Fruit fly (Drosophila melanogaster): Measurements from ENCODE around the gene NimB1.

NimB1 gene

DNA sequence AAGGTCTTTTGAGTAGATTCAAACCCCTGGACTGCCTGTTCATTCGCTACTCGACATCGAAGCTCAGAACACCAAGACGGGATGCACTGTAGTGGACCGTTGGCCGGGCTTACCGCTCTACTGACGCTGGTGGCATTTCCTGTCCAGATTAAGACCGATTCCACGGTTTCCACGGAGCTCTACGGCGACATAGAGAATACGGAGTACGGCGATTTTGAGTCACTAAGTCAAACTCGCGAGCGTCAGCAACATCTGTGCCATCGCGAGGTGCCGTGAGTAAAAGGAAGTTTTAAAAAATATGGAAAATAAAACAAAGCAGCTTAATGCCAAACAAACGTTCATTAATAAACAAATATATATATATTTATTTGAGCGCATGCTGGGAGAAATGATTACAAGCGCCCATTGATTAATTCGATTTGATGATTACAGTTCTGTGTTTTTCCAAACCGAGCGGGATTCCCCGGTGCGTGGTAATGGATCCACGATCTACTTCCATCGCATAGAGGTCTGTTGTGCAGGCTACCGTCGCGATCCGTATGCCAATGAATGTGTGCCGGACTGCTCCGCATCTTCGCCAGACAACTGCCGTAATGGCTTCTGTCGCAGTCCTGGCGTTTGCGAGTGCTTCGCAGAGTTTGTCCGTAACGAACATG lies at the start of gene NimB1:
Gene NimB1 (plus strand): TSS at position 41 of the 656 bp plus-strand sequence.
- TF ChIP-seq CG17801 (GFP tag; optimal IDR thresholded peaks at IDR 0.05; ENCODE audit: partially characterized antibody): no peak

DNA sequence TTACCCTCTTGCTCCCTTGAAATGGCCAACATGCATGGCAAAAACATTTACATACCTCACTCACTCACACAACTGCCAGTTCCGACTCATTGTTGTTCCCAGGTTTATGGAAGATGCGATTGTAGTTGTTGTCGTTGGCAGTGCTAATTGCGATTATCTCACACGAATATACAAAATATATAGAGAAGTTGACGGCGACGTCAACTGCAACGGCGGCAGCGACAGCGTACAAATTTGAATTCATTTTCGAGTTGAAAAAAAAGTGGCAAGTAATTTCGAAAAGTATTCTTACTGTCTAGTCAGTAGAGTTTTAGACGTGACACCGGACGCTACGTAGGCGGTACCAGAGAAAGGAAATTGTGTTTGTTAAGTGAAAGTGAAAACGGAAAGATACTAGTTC lies 48.9 kb upstream of the NimB1 start, which contains the start of gene Ance-3:
Gene Ance-3 (plus strand): TSS at position 301 of the 400 bp plus-strand sequence.
- no peak for TF ChIP-seq CG17801 (GFP tag; optimal IDR thresholded peaks at IDR 0.05; ENCODE audit: partially characterized antibody)

dm6 chr2L:13923453-13923852 lies 39.9 kb upstream of the NimB1 start, which contains the start of gene Vajk1:
Gene Vajk1, minus strand, starts transcription at chr2L:13923553.
- no peak for TF ChIP-seq CG17801 (GFP tag; optimal IDR thresholded peaks at IDR 0.05; ENCODE audit: partially characterized antibody)

DNA sequence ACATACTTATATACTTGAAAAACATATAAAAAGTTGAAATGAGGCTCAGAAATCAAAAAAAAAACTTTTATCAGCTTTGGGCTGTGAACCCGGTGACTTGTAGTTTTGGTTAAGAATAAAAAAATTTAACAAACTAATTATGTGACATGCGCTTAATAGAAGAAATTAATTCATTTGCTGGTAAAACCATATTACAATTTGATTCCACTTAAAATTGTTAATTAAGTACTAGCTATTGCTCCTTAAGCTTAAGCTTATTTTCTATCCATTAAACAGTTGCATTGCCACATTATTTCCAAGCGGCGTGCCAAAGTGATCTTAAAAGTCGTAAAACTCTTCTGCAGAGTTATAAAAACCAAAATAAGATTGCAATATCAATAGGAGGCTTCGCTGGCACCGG lies 39.3 kb upstream of the NimB1 start:
- TF ChIP-seq CG17801 (GFP tag; optimal IDR thresholded peaks at IDR 0.05; ENCODE audit: partially characterized antibody): no peak

DNA sequence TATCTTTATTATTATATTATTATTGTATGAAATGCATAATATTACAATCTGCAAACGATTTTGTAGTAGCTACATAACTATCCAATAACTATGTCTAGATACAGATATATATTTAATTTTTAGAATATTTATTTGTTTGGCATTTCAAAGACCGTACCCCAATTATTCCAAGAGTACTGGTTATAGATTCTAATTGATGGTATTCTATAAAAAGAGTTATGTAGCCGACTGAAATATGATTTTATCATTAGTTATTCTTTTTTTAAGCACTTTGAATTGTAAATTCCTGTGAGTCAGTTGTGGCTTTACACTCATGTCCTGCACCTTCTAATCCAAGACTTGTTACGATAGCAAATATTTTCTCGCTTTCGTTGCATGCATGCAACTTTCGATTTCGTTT lies 37.6 kb upstream of the NimB1 start:
- TF ChIP-seq CG17801 (GFP tag; optimal IDR thresholded peaks at IDR 0.05; ENCODE audit: partially characterized antibody): no peak

DNA sequence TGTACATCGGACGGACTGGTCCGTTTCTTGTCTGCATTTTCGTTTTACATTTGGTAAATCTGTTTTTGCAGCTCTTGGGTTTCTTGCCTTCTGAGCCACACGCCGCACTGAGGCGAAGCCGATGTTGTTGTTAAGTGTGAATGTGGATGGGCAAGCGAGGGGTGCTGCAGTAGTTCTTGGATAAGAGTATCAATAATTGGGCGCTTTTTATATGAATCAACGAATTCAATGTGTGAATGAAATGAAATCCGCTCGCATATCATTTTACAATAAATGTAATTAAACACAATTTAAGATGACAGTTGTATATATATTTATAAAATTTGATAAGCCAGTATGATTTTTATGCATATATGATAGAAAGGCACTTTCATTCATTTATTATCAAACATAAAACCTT lies 34.8 kb upstream of the NimB1 start:
- no peak for TF ChIP-seq CG17801 (GFP tag; optimal IDR thresholded peaks at IDR 0.05; ENCODE audit: partially characterized antibody)

- TF ChIP-seq CG17801 (GFP tag; optimal IDR thresholded peaks at IDR 0.05; ENCODE audit: partially characterized antibody): no peak
Measured at dm6 chr2L:13931318-13931717, 32.0 kb upstream of the NimB1 start, which contains the start of gene CG42711. Gene CG42711, minus strand, starts transcription at chr2L:13931362.

dm6 chr2L:13934542-13935065 lies 28.7 kb upstream of the NimB1 start, which contains the start of gene Vajk2:
Gene Vajk2, minus strand, starts transcription at chr2L:13934692.
- no peak for TF ChIP-seq CG17801 (GFP tag; optimal IDR thresholded peaks at IDR 0.05; ENCODE audit: partially characterized antibody)

DNA sequence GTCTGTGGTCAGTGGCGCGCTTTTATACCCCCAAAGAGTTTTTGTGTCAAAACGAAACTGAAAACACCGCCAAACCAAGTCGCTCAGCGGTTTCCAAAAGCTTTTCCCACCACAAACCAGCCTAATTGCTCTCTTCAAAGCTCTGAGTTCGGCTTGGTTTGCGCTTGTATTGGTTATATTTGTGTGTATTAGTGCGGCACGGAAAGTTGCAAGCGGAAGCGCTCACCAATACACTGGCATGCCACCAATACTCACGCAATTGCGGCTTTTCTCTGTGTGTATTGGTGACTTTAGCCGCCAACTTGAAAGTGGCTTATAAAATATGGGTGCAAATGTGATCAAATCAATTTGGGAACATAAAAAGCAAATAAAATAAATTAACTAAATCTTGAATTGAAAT lies 15.8 kb upstream of the NimB1 start, which contains the start of gene Vajk3:
Gene Vajk3 (minus strand): TSS at position 1 of the 400 bp plus-strand sequence.
- no peak for TF ChIP-seq CG17801 (GFP tag; optimal IDR thresholded peaks at IDR 0.05; ENCODE audit: partially characterized antibody)

DNA sequence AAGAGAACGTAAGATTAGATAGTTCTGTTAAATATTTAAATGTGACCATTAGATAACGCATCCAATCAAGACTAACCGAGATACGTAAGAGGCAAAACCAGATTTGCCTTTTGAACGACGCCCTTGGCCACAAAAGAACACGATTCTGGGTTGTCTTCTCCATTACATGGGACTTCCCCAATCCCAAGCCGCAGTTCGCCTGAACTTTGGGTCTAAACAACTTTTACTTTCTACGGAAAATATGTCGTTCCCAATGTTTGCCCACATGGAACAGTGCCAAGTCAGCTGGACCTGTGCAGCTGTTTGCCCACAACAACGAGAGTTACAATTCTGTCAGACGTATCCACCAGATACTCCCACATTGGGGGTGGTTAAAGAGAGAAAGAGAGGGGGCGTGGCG lies 13.5 kb upstream of the NimB1 start:
- no peak for TF ChIP-seq CG17801 (GFP tag; optimal IDR thresholded peaks at IDR 0.05; ENCODE audit: partially characterized antibody)

DNA sequence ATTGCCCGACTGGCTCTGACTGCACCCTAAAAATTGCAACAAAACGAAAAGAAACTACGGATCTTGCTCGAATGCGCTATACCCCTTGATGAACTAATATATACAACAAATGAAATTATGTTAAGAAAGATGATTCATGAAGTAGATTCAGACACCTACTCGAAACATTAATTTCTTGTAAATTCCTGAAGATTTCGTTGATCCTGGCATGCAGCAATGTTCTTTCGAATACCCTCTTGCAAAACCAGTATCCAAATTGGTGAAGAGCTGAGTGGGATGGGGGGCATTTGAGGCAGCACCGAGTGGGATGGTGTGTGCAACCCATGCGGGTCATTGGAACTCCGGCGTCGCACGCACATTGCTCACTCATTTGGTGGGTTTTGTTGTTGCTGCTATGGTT lies 7.5 kb upstream of the NimB1 start:
- no peak for TF ChIP-seq CG17801 (GFP tag; optimal IDR thresholded peaks at IDR 0.05; ENCODE audit: partially characterized antibody)

dm6 chr2L:13957239-13957638 lies 6.1 kb upstream of the NimB1 start, which contains the start of gene NimA:
Gene NimA, plus strand, starts transcription at chr2L:13957539.
- no peak for TF ChIP-seq CG17801 (GFP tag; optimal IDR thresholded peaks at IDR 0.05; ENCODE audit: partially characterized antibody)

dm6 chr2L:13960399-13960798 lies 2.9 kb upstream of the NimB1 start:
- TF ChIP-seq CG17801 (GFP tag; optimal IDR thresholded peaks at IDR 0.05; ENCODE audit: partially characterized antibody): no peak

- no peak for TF ChIP-seq CG17801 (GFP tag; optimal IDR thresholded peaks at IDR 0.05; ENCODE audit: partially characterized antibody)
Measured at dm6 chr2L:13966732-13967316, 3.5 kb downstream of the NimB1 start, which contains the start of gene NimB2. Gene NimB2, minus strand, starts transcription at chr2L:13967018.

dm6 chr2L:13967846-13968350 lies 4.6 kb downstream of the NimB1 start, which contains the start of gene NimB3:
Gene NimB3, minus strand, starts transcription at chr2L:13967985.
- no peak for TF ChIP-seq CG17801 (GFP tag; optimal IDR thresholded peaks at IDR 0.05; ENCODE audit: partially characterized antibody)

dm6 chr2L:13969876-13970275 lies 6.6 kb downstream of the NimB1 start, which contains the start of the genes NimB4 and NimB5:
Gene NimB4, minus strand, starts transcription at chr2L:13969976.
Gene NimB5, plus strand, starts transcription at chr2L:13970177.
- TF ChIP-seq CG17801 (GFP tag; optimal IDR thresholded peaks at IDR 0.05; ENCODE audit: partially characterized antibody): no peak

Measured in ovary, adult (tissue).